Worm (Caenorhabditis elegans) whole organism, L2 larva: ENCODE measurements around the gene trmt-10A.

ENCODE experiments used
- C34F6.9 ChIP-seq: fragments of 150-350 bp; optimal IDR thresholded peaks from 2 replicates; lab custom pipeline; 2014; ENCODE audit warnings: missing biosample characterization, missing genetic modification characterization
- F13H6.1 ChIP-seq: sonication (generic microtip); optimal IDR thresholded peaks from 2 replicates; lab custom pipeline; 2016; ENCODE audit warnings: missing genetic modification characterization, missing compliant biosample characterization
- R02D3.7 ChIP-seq: fragments of 150-350 bp; optimal IDR thresholded peaks from 2 replicates; lab custom pipeline; 2014; ENCODE audit warnings: missing biosample characterization, missing genetic modification characterization
- alr-1 ChIP-seq: fragments of 150-350 bp; optimal IDR thresholded peaks from 2 replicates; lab custom pipeline; 2014; ENCODE audit warnings: missing biosample characterization, missing genetic modification characterization
- aly-2 ChIP-seq: fragments of 150-350 bp; optimal IDR thresholded peaks from 2 replicates; lab custom pipeline; 2014; ENCODE audit warnings: missing biosample characterization, missing genetic modification characterization
- ama-1 ChIP-seq: fragments of 150-350 bp; optimal IDR thresholded peaks from 2 replicates; lab custom pipeline; 2018; ENCODE audit warnings: inconsistent platforms
- blmp-1 ChIP-seq: sonication (generic microtip); optimal IDR thresholded peaks from 2 replicates; lab custom pipeline; 2017; ENCODE audit warnings: missing genetic modification characterization, mild to moderate bottlenecking, missing compliant biosample characterization, antibody characterized with exemption, moderate library complexity; ENCODE audit not compliant: insufficient read depth
- ceh-16 ChIP-seq: fragments of 150-350 bp; optimal IDR thresholded peaks from 2 replicates; lab custom pipeline; 2014; ENCODE audit warnings: missing biosample characterization, missing genetic modification characterization
- ceh-82 ChIP-seq: fragments of 150-350 bp; optimal IDR thresholded peaks from 2 replicates; lab custom pipeline; 2014; ENCODE audit warnings: missing biosample characterization, missing genetic modification characterization
- crh-2 ChIP-seq: sonication (generic microtip); optimal IDR thresholded peaks from 2 replicates; lab custom pipeline; 2017; ENCODE audit warnings: missing biosample characterization, missing genetic modification characterization
- dmd-4 ChIP-seq: sonication (generic microtip); optimal IDR thresholded peaks from 2 replicates; lab custom pipeline; 2017; ENCODE audit warnings: missing biosample characterization, missing genetic modification characterization
- egl-27 ChIP-seq: sonication (generic microtip); optimal IDR thresholded peaks from 3 replicates; lab custom pipeline; 2017; ENCODE audit warnings: missing biosample characterization, missing genetic modification reagents, missing genetic modification characterization
- elt-1 ChIP-seq: fragments of 150-350 bp; optimal IDR thresholded peaks from 2 replicates; lab custom pipeline; 2014; ENCODE audit warnings: missing biosample characterization, missing genetic modification characterization
- fos-1 ChIP-seq: fragments of 150-350 bp; optimal IDR thresholded peaks from 2 replicates; lab custom pipeline; 2014; ENCODE audit warnings: missing biosample characterization, missing genetic modification characterization
- gmeb-1 ChIP-seq: fragments of 150-350 bp; optimal IDR thresholded peaks from 2 replicates; lab custom pipeline; 2014; ENCODE audit warnings: missing biosample characterization, missing genetic modification characterization
- lin-11 ChIP-seq: fragments of 150-350 bp; sonication (generic microtip); optimal IDR thresholded peaks from 2 replicates; lab custom pipeline; 2014; ENCODE audit warnings: missing biosample characterization, missing genetic modification characterization, inconsistent platforms, mixed read lengths
- lin-13 ChIP-seq: fragments of 150-350 bp; optimal IDR thresholded peaks from 2 replicates; lab custom pipeline; 2014; ENCODE audit warnings: missing biosample characterization, missing genetic modification reagents, missing genetic modification characterization
- lin-39 ChIP-seq: fragments of 150-350 bp; optimal IDR thresholded peaks from 2 replicates; lab custom pipeline; 2014; ENCODE audit warnings: missing biosample characterization, missing genetic modification reagents, missing genetic modification characterization
- lsy-2 ChIP-seq, 2 experiments: fragments of 150-350 bp in 1 of 2; sonication (generic microtip) in 1 of 2; optimal IDR thresholded peaks; 2 replicates each; lab custom pipeline; 2014 to 2017; ENCODE audit warnings: missing biosample characterization in 2 of 2, missing genetic modification characterization in 2 of 2
- mab-5 ChIP-seq: fragments of 150-350 bp; optimal IDR thresholded peaks from 2 replicates; lab custom pipeline; 2014; ENCODE audit warnings: missing biosample characterization, missing genetic modification characterization
- mbf-1 ChIP-seq: sonication (generic microtip); optimal IDR thresholded peaks from 2 replicates; lab custom pipeline; 2017; ENCODE audit warnings: missing biosample characterization, missing genetic modification characterization
- mdl-1 ChIP-seq, 2 experiments: fragments of 150-350 bp in 1 of 2; sonication (generic microtip) in 1 of 2; optimal IDR thresholded peaks; 2 replicates each; lab custom pipeline; 2017; ENCODE audit warnings: missing biosample characterization in 2 of 2, missing genetic modification characterization in 2 of 2
- nhr-10 ChIP-seq: sonication (generic microtip); optimal IDR thresholded peaks from 2 replicates; lab custom pipeline; 2017; ENCODE audit warnings: missing biosample characterization, missing genetic modification characterization
- nhr-11 ChIP-seq: fragments of 150-350 bp; optimal IDR thresholded peaks from 2 replicates; lab custom pipeline; 2014; ENCODE audit warnings: missing biosample characterization, missing genetic modification characterization
- nhr-12 ChIP-seq: fragments of 150-350 bp; optimal IDR thresholded peaks from 2 replicates; lab custom pipeline; 2014; ENCODE audit warnings: missing biosample characterization, missing genetic modification characterization
- nhr-129 ChIP-seq: fragments of 150-350 bp; optimal IDR thresholded peaks from 2 replicates; lab custom pipeline; 2014; ENCODE audit warnings: missing biosample characterization, missing genetic modification characterization
- nhr-23 ChIP-seq: fragments of 150-350 bp; optimal IDR thresholded peaks from 2 replicates; lab custom pipeline; 2014; ENCODE audit warnings: missing biosample characterization, missing genetic modification reagents, missing genetic modification characterization
- nhr-237 ChIP-seq: fragments of 150-350 bp; optimal IDR thresholded peaks from 2 replicates; lab custom pipeline; 2014; ENCODE audit warnings: missing biosample characterization, missing genetic modification characterization
- nhr-25 ChIP-seq: fragments of 150-350 bp; sonication (generic microtip); optimal IDR thresholded peaks from 3 replicates; lab custom pipeline; 2014; ENCODE audit warnings: missing biosample characterization, missing genetic modification characterization
- nhr-6 ChIP-seq: fragments of 150-350 bp; optimal IDR thresholded peaks from 2 replicates; lab custom pipeline; 2014; ENCODE audit warnings: missing biosample characterization, missing genetic modification characterization
- nhr-77 ChIP-seq: fragments of 150-350 bp; optimal IDR thresholded peaks from 2 replicates; lab custom pipeline; 2014; ENCODE audit warnings: missing biosample characterization, missing genetic modification characterization
- peb-1 ChIP-seq: fragments of 150-350 bp; optimal IDR thresholded peaks from 2 replicates; lab custom pipeline; 2014; ENCODE audit warnings: missing biosample characterization, missing genetic modification characterization
- sem-4 ChIP-seq: fragments of 150-350 bp; optimal IDR thresholded peaks from 2 replicates; lab custom pipeline; 2014; ENCODE audit warnings: missing biosample characterization, missing genetic modification reagents, missing genetic modification characterization
- skn-1 ChIP-seq: sonication (generic microtip); optimal IDR thresholded peaks from 2 replicates; lab custom pipeline; 2017; ENCODE audit warnings: missing biosample characterization, missing genetic modification characterization
- sma-9 ChIP-seq, 2 experiments: fragments of 150-350 bp in 1 of 2; sonication (generic microtip) in 1 of 2; optimal IDR thresholded peaks; 2 replicates each; lab custom pipeline; 2014 to 2016; ENCODE audit warnings: missing genetic modification characterization in 2 of 2, mild to moderate bottlenecking in 1 of 2, missing biosample characterization in 1 of 2, missing compliant biosample characterization in 1 of 2, missing genetic modification reagents in 1 of 2, moderate library complexity in 1 of 2
- snpc-4 ChIP-seq: fragments of 150-350 bp; optimal IDR thresholded peaks from 2 replicates; lab custom pipeline; 2014; ENCODE audit warnings: missing biosample characterization, missing genetic modification characterization
- unc-55 ChIP-seq: fragments of 150-350 bp; sonication (generic microtip); optimal IDR thresholded peaks from 3 replicates; lab custom pipeline; 2014; ENCODE audit warnings: missing biosample characterization, missing genetic modification reagents, missing genetic modification characterization
- zag-1 ChIP-seq: fragments of 150-350 bp; optimal IDR thresholded peaks from 2 replicates; lab custom pipeline; 2014; ENCODE audit warnings: missing biosample characterization, missing genetic modification characterization
- ztf-11 ChIP-seq: sonication (generic microtip); optimal IDR thresholded peaks from 2 replicates; lab custom pipeline; 2017; ENCODE audit warnings: missing biosample characterization, missing genetic modification characterization
- ztf-4 ChIP-seq: fragments of 150-350 bp; optimal IDR thresholded peaks from 2 replicates; lab custom pipeline; 2014; ENCODE audit warnings: missing biosample characterization, missing genetic modification characterization

Gene trmt-10A

ce11 chrIV:9933580-9933979, 1.6 kb upstream of the trmt-10A start, which contains the start of gene spe-29:
Gene spe-29 (plus strand): TSS chrIV:9933880.
- TF ChIP-seq egl-27 (tag; lab: Kevin White, UChicago) (no peak), R02D3.7 (tag; lab: Kevin White, UChicago) (no peak), ztf-11 (tag; lab: Kevin White, UChicago) (no peak), zag-1 (tag; lab: Kevin White, UChicago) (no peak), nhr-12 (tag; lab: Kevin White, UChicago) (no peak), mdl-1 (tag; optimal IDR thresholded peaks at IDR 0.05; lab: Kevin White, UChicago) (no peak), aly-2 (tag; lab: Kevin White, UChicago) (no peak), peb-1 (tag; lab: Kevin White, UChicago) (no peak), dmd-4 (no peak), lin-11 (tag; lab: Kevin White, UChicago) (no peak), sma-9 (GFP tag; optimal IDR thresholded peaks at IDR 0.05; lab: Kevin White, UChicago) (no peak), sma-9 (tag; optimal IDR thresholded peaks at IDR 0.05; lab: Kevin White, UChicago) (no peak), lin-13 (no peak), ztf-4 (no peak), mab-5 (tag; lab: Kevin White, UChicago) (no peak), crh-2 (tag; lab: Kevin White, UChicago) (no peak), nhr-77 (tag; lab: Kevin White, UChicago) (no peak), nhr-6 (tag; lab: Kevin White, UChicago) (no peak), skn-1 (tag; lab: Kevin White, UChicago) (no peak), unc-55 (GFP tag; lab: Kevin White, UChicago) (no peak), snpc-4 (tag; lab: Kevin White, UChicago) (no peak)

- no peak for TF ChIP-seq ztf-11 (tag; lab: Kevin White, UChicago)
- no peak for TF ChIP-seq snpc-4 (tag; lab: Kevin White, UChicago)
- TF ChIP-seq ceh-82 (tag; lab: Kevin White, UChicago), result no peak
- TF ChIP-seq nhr-129 (tag; lab: Kevin White, UChicago), result peak; percentile 56
- no peak for TF ChIP-seq sem-4 (tag; lab: Kevin White, UChicago)
- no peak for TF ChIP-seq gmeb-1 (tag; lab: Kevin White, UChicago)
- peak; percentile 76 for TF ChIP-seq F13H6.1 (tag; lab: Kevin White, UChicago)
- TF ChIP-seq ztf-4, result no peak
- no peak for TF ChIP-seq nhr-10 (tag; lab: Kevin White, UChicago)
- no peak for TF ChIP-seq nhr-23 (tag; lab: Kevin White, UChicago)
- TF ChIP-seq ceh-16 (tag; lab: Kevin White, UChicago), result no peak
- TF ChIP-seq lin-39 (tag; lab: Kevin White, UChicago), result peak; percentile 38
- TF ChIP-seq alr-1, result no peak
- TF ChIP-seq elt-1, result no peak
- TF ChIP-seq sma-9 (GFP tag; optimal IDR thresholded peaks at IDR 0.05; lab: Kevin White, UChicago), result peak; percentile 16
- no peak for TF ChIP-seq sma-9 (tag; optimal IDR thresholded peaks at IDR 0.05; lab: Kevin White, UChicago)
- TF ChIP-seq lin-11 (tag; lab: Kevin White, UChicago), result no peak
- no peak for TF ChIP-seq unc-55 (GFP tag; lab: Kevin White, UChicago)
- no peak for TF ChIP-seq nhr-11
- TF ChIP-seq blmp-1 (tag; lab: Kevin White, UChicago), result no peak
- TF ChIP-seq mdl-1 (tag; optimal IDR thresholded peaks at IDR 0.05; lab: Kevin White, UChicago), result no peak
- no peak for TF ChIP-seq nhr-77 (tag; lab: Kevin White, UChicago)
- TF ChIP-seq C34F6.9 (tag; lab: Kevin White, UChicago), result peak; percentile 61
- TF ChIP-seq lsy-2 (tag; optimal IDR thresholded peaks at IDR 0.05; lab: Kevin White, UChicago), result peak in 1 of 2 experiments; percentile 61
- no peak for TF ChIP-seq ama-1 (lab: Kevin White, UChicago)
Measured at ce11 chrIV:9928180-9928896, 3.7 kb downstream of the trmt-10A start, which contains the start of gene dur-1. Gene dur-1 (minus strand): TSS chrIV:9928230.

- no peak for TF ChIP-seq nhr-10 (tag; lab: Kevin White, UChicago)
- TF ChIP-seq C34F6.9 (tag; lab: Kevin White, UChicago), result no peak
- no peak for TF ChIP-seq nhr-237 (tag; lab: Kevin White, UChicago)
- no peak for TF ChIP-seq lin-39 (tag; lab: Kevin White, UChicago)
- TF ChIP-seq aly-2 (tag; lab: Kevin White, UChicago), result no peak
- no peak for TF ChIP-seq R02D3.7 (tag; lab: Kevin White, UChicago)
- TF ChIP-seq gmeb-1 (tag; lab: Kevin White, UChicago), result no peak
- TF ChIP-seq nhr-23 (tag; lab: Kevin White, UChicago), result no peak
- no peak for TF ChIP-seq mbf-1 (tag; lab: Kevin White, UChicago)
- TF ChIP-seq elt-1, result no peak
- no peak for TF ChIP-seq nhr-25 (tag; lab: Kevin White, UChicago)
- TF ChIP-seq nhr-129 (tag; lab: Kevin White, UChicago), result no peak
- no peak for TF ChIP-seq ceh-82 (tag; lab: Kevin White, UChicago)
- TF ChIP-seq ama-1 (lab: Kevin White, UChicago), result no peak
- TF ChIP-seq blmp-1 (tag; lab: Kevin White, UChicago), result no peak
- TF ChIP-seq fos-1, result no peak
- TF ChIP-seq snpc-4 (tag; lab: Kevin White, UChicago), result no peak
- no peak for TF ChIP-seq nhr-12 (tag; lab: Kevin White, UChicago)
- no peak for TF ChIP-seq ceh-16 (tag; lab: Kevin White, UChicago)
Measured at ce11 chrIV:9924419-9924818, 7.6 kb downstream of the trmt-10A start.
